Worm (Caenorhabditis elegans) whole organism, L3 larva: ENCODE measurements around the gene str-209.
A peak's percentile ranks its signal among the peaks of the same experiment; 100 is the strongest.

Experiments used
- R02D3.7 ChIP-seq: fragments of 150-350 bp; optimal IDR thresholded peaks from 2 replicates; lab custom pipeline; 2014; ENCODE audit warnings: missing biosample characterization, missing genetic modification characterization
- aly-2 ChIP-seq: fragments of 150-350 bp; optimal IDR thresholded peaks from 2 replicates; lab custom pipeline; 2014; ENCODE audit warnings: missing biosample characterization, missing genetic modification characterization
- ama-1 ChIP-seq: fragments of 150-350 bp; optimal IDR thresholded peaks from 2 replicates; lab custom pipeline; 2018
- ceh-16 ChIP-seq: sonication (generic microtip); optimal IDR thresholded peaks from 2 replicates; lab custom pipeline; 2017; ENCODE audit warnings: missing biosample characterization, missing genetic modification characterization
- ceh-82 ChIP-seq: fragments of 150-350 bp; optimal IDR thresholded peaks from 2 replicates; lab custom pipeline; 2014; ENCODE audit warnings: missing biosample characterization, missing genetic modification characterization
- daf-12 ChIP-seq: fragments of 150-350 bp; optimal IDR thresholded peaks from 2 replicates; lab custom pipeline; 2014; ENCODE audit warnings: missing biosample characterization, missing genetic modification reagents, missing genetic modification characterization
- egl-27 ChIP-seq: sonication (generic microtip); optimal IDR thresholded peaks from 4 replicates; lab custom pipeline; 2017; ENCODE audit warnings: missing biosample characterization, missing genetic modification reagents, missing genetic modification characterization
- egl-5 ChIP-seq: fragments of 150-350 bp; optimal IDR thresholded peaks from 2 replicates; lab custom pipeline; 2017; ENCODE audit warnings: missing biosample characterization, missing genetic modification reagents, missing genetic modification characterization, inconsistent platforms
- elt-1 ChIP-seq: fragments of 150-350 bp; optimal IDR thresholded peaks from 2 replicates; lab custom pipeline; 2014; ENCODE audit warnings: missing biosample characterization, missing genetic modification characterization
- elt-2 ChIP-seq: sonication (generic microtip); optimal IDR thresholded peaks from 2 replicates; lab custom pipeline; 2016; ENCODE audit warnings: missing genetic modification reagents, mild to moderate bottlenecking, missing genetic modification characterization, missing compliant biosample characterization
- elt-3 ChIP-seq, 3 experiments: fragments of 150-350 bp in 1 of 3; sonication (generic microtip) in 2 of 3; optimal IDR thresholded peaks; 2 replicates in 2 of 3; 4 replicates in 1 of 3; lab custom pipeline; 2014 to 2017; ENCODE audit warnings: missing biosample characterization in 3 of 3, missing genetic modification characterization in 3 of 3
- eor-1 ChIP-seq, 2 experiments: fragments of 150-350 bp; optimal IDR thresholded peaks; 2 replicates each; lab custom pipeline; 2014 to 2018; ENCODE audit warnings: missing biosample characterization in 2 of 2, missing genetic modification characterization in 2 of 2
- fkh-10 ChIP-seq: sonication (generic microtip); optimal IDR thresholded peaks from 2 replicates; lab custom pipeline; 2017; ENCODE audit warnings: missing biosample characterization, missing genetic modification reagents, missing genetic modification characterization
- fkh-2 ChIP-seq: fragments of 150-350 bp; optimal IDR thresholded peaks from 2 replicates; lab custom pipeline; 2014; ENCODE audit warnings: missing biosample characterization, missing genetic modification reagents, missing genetic modification characterization
- fos-1 ChIP-seq: fragments of 150-350 bp; optimal IDR thresholded peaks from 2 replicates; lab custom pipeline; 2014; ENCODE audit warnings: missing biosample characterization, missing genetic modification characterization
- lin-15B ChIP-seq: fragments of 150-350 bp; optimal IDR thresholded peaks from 2 replicates; lab custom pipeline; 2014; ENCODE audit warnings: missing biosample characterization, missing genetic modification characterization
- lin-39 ChIP-seq: fragments of 150-350 bp; optimal IDR thresholded peaks from 2 replicates; lab custom pipeline; 2018; ENCODE audit warnings: missing biosample characterization, missing genetic modification reagents, missing genetic modification characterization
- mdl-1 ChIP-seq: fragments of 150-350 bp; optimal IDR thresholded peaks from 2 replicates; lab custom pipeline; 2014; ENCODE audit warnings: missing biosample characterization, missing genetic modification characterization
- mml-1 ChIP-seq: fragments of 150-350 bp; sonication (generic microtip); optimal IDR thresholded peaks from 3 replicates; lab custom pipeline; 2014; ENCODE audit warnings: missing biosample characterization, missing genetic modification characterization
- nfya-1 ChIP-seq: sonication (generic microtip); optimal IDR thresholded peaks from 2 replicates; lab custom pipeline; 2017; ENCODE audit warnings: missing genetic modification characterization, mild to moderate bottlenecking, missing compliant biosample characterization, antibody characterized with exemption, moderate library complexity; ENCODE audit not compliant: insufficient read depth
- nhr-11 ChIP-seq: fragments of 150-350 bp; optimal IDR thresholded peaks from 2 replicates; lab custom pipeline; 2014; ENCODE audit warnings: missing biosample characterization, missing genetic modification characterization
- nhr-12 ChIP-seq: fragments of 150-350 bp; optimal IDR thresholded peaks from 2 replicates; lab custom pipeline; 2014; ENCODE audit warnings: missing biosample characterization, missing genetic modification characterization
- nhr-23 ChIP-seq: fragments of 150-350 bp; optimal IDR thresholded peaks from 2 replicates; lab custom pipeline; 2014; ENCODE audit warnings: missing biosample characterization, missing genetic modification reagents, missing genetic modification characterization
- nhr-237 ChIP-seq: fragments of 150-350 bp; optimal IDR thresholded peaks from 2 replicates; lab custom pipeline; 2014; ENCODE audit warnings: missing biosample characterization, missing genetic modification characterization
- nhr-28 ChIP-seq: fragments of 150-350 bp; optimal IDR thresholded peaks from 2 replicates; lab custom pipeline; 2014; ENCODE audit warnings: missing biosample characterization, missing genetic modification characterization
- nhr-67 ChIP-seq: fragments of 150-350 bp; optimal IDR thresholded peaks from 2 replicates; lab custom pipeline; 2014; ENCODE audit warnings: missing biosample characterization, missing genetic modification characterization
- pha-4 ChIP-seq: fragments of 150-350 bp; optimal IDR thresholded peaks from 2 replicates; lab custom pipeline; 2014; ENCODE audit warnings: missing biosample characterization, missing genetic modification reagents, missing genetic modification characterization
- pqm-1 ChIP-seq: fragments of 150-350 bp; optimal IDR thresholded peaks from 2 replicates; lab custom pipeline; 2017; ENCODE audit warnings: missing biosample characterization, missing genetic modification characterization, inconsistent platforms
- sea-2 ChIP-seq: fragments of 150-350 bp; sonication (generic microtip); optimal IDR thresholded peaks from 4 replicates; lab custom pipeline; 2014; ENCODE audit warnings: missing biosample characterization, missing genetic modification reagents, missing genetic modification characterization
- skn-1 ChIP-seq: fragments of 150-350 bp; optimal IDR thresholded peaks from 2 replicates; lab custom pipeline; 2014; ENCODE audit warnings: missing biosample characterization, missing genetic modification characterization
- tbx-2 ChIP-seq: sonication (generic microtip); optimal IDR thresholded peaks from 2 replicates; lab custom pipeline; 2016; ENCODE audit warnings: mild to moderate bottlenecking, missing genetic modification characterization, missing compliant biosample characterization
- unc-39 ChIP-seq: sonication (generic microtip); optimal IDR thresholded peaks from 4 replicates; lab custom pipeline; 2017; ENCODE audit warnings: missing biosample characterization, missing genetic modification characterization
- unc-62 ChIP-seq: fragments of 150-350 bp; sonication (generic microtip); optimal IDR thresholded peaks from 4 replicates; lab custom pipeline; 2014; ENCODE audit warnings: missing biosample characterization, missing genetic modification reagents, missing genetic modification characterization
- zag-1 ChIP-seq: fragments of 150-350 bp; optimal IDR thresholded peaks from 2 replicates; lab custom pipeline; 2014; ENCODE audit warnings: missing biosample characterization, missing genetic modification characterization
- ztf-4 ChIP-seq: fragments of 150-350 bp; optimal IDR thresholded peaks from 2 replicates; lab custom pipeline; 2014; ENCODE audit warnings: missing biosample characterization, missing genetic modification characterization

Gene str-209

ce11 chrV:4967238-4967637, 18.5 kb downstream of the str-209 start:
- TF ChIP-seq R02D3.7 (tag; lab: Kevin White, UChicago) (no peak), egl-27 (no peak), elt-1 (tag; lab: Kevin White, UChicago) (no peak)

DNA sequence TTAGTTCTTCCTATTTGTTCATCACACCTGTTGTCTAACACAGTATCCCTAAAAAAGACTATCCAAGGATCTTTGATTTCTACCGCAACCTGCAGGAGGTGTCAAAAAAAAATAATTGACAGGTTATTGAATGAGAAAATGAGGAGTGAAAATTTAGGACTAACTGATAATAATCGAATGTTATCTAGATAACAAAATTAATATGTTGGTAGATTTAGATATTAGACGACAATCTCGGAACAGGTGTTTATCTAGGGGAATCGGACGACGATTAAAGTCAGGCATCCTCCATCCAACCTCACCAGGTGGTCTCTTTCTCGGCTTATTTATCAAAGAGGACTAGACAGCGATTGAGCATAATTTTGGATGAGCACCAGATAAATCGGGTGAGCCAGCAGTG, 20.0 kb downstream of the str-209 start:
- TF ChIP-seq R02D3.7 (tag; lab: Kevin White, UChicago) (no peak), tbx-2 (tag; lab: Kevin White, UChicago) (no peak), nhr-28 (tag; lab: Kevin White, UChicago) (no peak), lin-15B (tag; lab: Kevin White, UChicago) (no peak), fos-1 (tag; lab: Kevin White, UChicago) (no peak), lin-39 (tag; lab: Kevin White, UChicago) (no peak), skn-1 (tag; lab: Kevin White, UChicago) (no peak), ama-1 (no peak), elt-2 (tag; lab: Kevin White, UChicago) (no peak), sea-2 (no peak), egl-5 (tag; lab: Kevin White, UChicago) (no peak), ztf-4 (tag; lab: Kevin White, UChicago) (no peak), zag-1 (tag; lab: Kevin White, UChicago) (no peak), nhr-11 (tag; lab: Kevin White, UChicago) (no peak), ceh-82 (no peak), nfya-1 (no peak)
- TF ChIP-seq, all 47 proteins: peak for 0

DNA sequence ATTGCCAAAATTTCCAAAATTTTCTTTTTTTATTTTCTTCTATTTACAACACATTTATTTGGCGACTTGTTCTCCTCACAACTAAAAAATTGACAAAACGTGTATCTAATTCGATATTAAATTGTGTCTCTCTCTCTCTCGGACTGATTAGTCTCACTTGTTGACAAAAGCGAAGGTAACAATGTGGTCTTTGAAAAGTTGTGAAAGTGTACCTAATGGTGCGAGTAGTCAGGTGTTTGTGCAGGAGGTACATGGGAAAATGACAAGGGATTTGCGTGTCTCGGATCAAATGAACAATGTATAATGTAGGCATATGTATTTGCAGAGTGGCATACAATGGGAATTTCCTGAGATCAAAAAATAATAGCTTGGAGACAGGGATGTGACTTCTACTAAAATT, 20.8 kb downstream of the str-209 start:
- TF ChIP-seq fkh-2 (tag; lab: Kevin White, UChicago) (no peak), pha-4 (tag; lab: Kevin White, UChicago) (peak; percentile 87), ceh-16 (tag; lab: Kevin White, UChicago) (no peak), mml-1 (tag; lab: Kevin White, UChicago) (no peak), lin-39 (tag; lab: Kevin White, UChicago) (no peak), zag-1 (tag; lab: Kevin White, UChicago) (no peak), elt-2 (tag; lab: Kevin White, UChicago) (no peak), nhr-67 (tag; lab: Kevin White, UChicago) (no peak), pqm-1 (peak; percentile 14)

ce11 chrV:4972943-4973342, 24.2 kb downstream of the str-209 start, which contains the start of gene srsx-9:
Gene srsx-9, minus strand, starts transcription at chrV:4973043.
- no peak for TF ChIP-seq zag-1 (tag; lab: Kevin White, UChicago)
- no peak for TF ChIP-seq lin-15B (tag; lab: Kevin White, UChicago)
- TF ChIP-seq lin-39 (tag; lab: Kevin White, UChicago) = no peak
- no peak for TF ChIP-seq nhr-28 (tag; lab: Kevin White, UChicago)
- TF ChIP-seq daf-12 (tag; lab: Kevin White, UChicago) = no peak
- no peak for TF ChIP-seq elt-3 (tag; optimal IDR thresholded peaks at IDR 0.05; lab: Kevin White, UChicago)
- TF ChIP-seq ceh-82 = no peak
- TF ChIP-seq fos-1 (tag; lab: Kevin White, UChicago) = no peak
- no peak for TF ChIP-seq eor-1 (tag; optimal IDR thresholded peaks at IDR 0.05; lab: Kevin White, UChicago)
- no peak for TF ChIP-seq nhr-237
- TF ChIP-seq nhr-23 = no peak
- no peak for TF ChIP-seq nfya-1
- TF ChIP-seq egl-5 (tag; lab: Kevin White, UChicago) = no peak
- no peak for TF ChIP-seq tbx-2 (tag; lab: Kevin White, UChicago)
- TF ChIP-seq, all 47 proteins: peak for 0

- TF ChIP-seq elt-3 (tag; optimal IDR thresholded peaks at IDR 0.05; lab: Kevin White, UChicago) = no peak
- no peak for TF ChIP-seq fos-1 (tag; lab: Kevin White, UChicago)
- no peak for TF ChIP-seq mdl-1 (tag; lab: Kevin White, UChicago)
- no peak for TF ChIP-seq unc-62 (GFP tag; lab: Kevin White, UChicago)
- TF ChIP-seq unc-39 = no peak
- TF ChIP-seq fkh-10 (GFP tag; lab: Kevin White, UChicago) = no peak
- TF ChIP-seq skn-1 (tag; lab: Kevin White, UChicago) = no peak
- no peak for TF ChIP-seq zag-1 (tag; lab: Kevin White, UChicago)
- no peak for TF ChIP-seq nhr-67 (tag; lab: Kevin White, UChicago)
- TF ChIP-seq egl-27 = no peak
- no peak for TF ChIP-seq nhr-12 (tag; lab: Kevin White, UChicago)
- no peak for TF ChIP-seq ceh-16 (tag; lab: Kevin White, UChicago)
- TF ChIP-seq aly-2 (tag; lab: Kevin White, UChicago) = no peak
Measured at ce11 chrV:4974677-4975076, 25.9 kb downstream of the str-209 start, which contains the start of gene srsx-10. Gene srsx-10, minus strand, starts transcription at chrV:4974777.
